Worm (Caenorhabditis elegans) whole organism, L4/young adult: ENCODE results near the gene C07A12.18.

Experiments used
- W03F9.2 ChIP-seq: fragments of 150-350 bp; optimal IDR thresholded peaks from 2 replicates; lab custom pipeline; 2014; ENCODE audit warnings: missing biosample characterization, missing genetic modification characterization
- dao-5 ChIP-seq: sonication (generic microtip); optimal IDR thresholded peaks from 2 replicates; lab custom pipeline; 2016; ENCODE audit warnings: missing genotype, missing genetic modification characterization, moderate library complexity, missing compliant biosample characterization
- him-1 ChIP-seq: sonication (generic microtip); optimal IDR thresholded peaks from 2 replicates; lab custom pipeline; 2016; ENCODE audit warnings: missing genotype, missing genetic modification reagents, missing genetic modification characterization, missing compliant biosample characterization

DNA sequence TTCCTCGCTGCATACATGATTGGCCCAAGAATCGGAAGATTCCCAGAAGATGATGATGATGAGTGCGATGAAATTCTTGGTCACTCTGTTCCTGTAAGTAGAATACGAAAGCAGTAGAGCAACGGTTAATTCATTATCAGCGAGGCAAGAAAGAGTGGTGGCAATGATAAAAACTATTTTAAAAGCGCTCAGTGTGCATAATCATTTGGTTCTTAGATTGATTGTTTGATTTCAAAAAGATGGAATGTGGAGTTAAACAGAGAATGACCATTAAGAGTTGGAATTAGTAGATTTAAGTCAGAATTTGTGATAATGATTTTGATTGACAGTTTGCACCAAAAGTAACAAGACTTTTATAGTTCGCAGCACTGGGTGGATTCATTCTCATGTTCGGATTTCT, 17.4 kb upstream of the C07A12.18 start:
- no peak for TF ChIP-seq W03F9.2 (tag; lab: Kevin White, UChicago)
- no peak for TF ChIP-seq him-1 (tag; lab: Kevin White, UChicago)
- no peak for TF ChIP-seq dao-5
